Worm (Caenorhabditis elegans): ENCODE results near the gene clk-1.

DNA sequence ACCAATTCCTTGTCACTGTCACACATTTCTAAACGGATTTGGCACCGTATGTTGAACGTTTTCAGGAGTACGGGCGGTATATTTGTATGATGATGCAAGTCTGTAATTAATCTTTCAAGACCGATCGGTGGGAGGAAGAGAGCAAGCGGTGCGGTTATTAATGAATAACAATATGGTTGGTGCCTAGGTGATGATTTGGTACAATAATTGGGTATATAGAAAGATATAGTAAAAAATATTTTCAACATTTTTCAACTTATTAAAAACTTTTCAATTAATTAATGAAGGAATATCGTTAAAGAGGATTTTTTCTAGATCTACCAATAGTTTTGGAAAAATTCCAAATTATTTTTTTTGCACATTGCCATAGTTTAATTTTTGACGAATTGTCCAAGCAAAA is 33.2 kb upstream of the clk-1 start, which contains the start of gene cnd-1:
- TF ChIP-seq egl-27 (tag; optimal IDR thresholded peaks at IDR 0.05): no peak
- no peak for TF ChIP-seq zag-1 (tag; optimal IDR thresholded peaks at IDR 0.05)
